Worm (Caenorhabditis elegans): Measurements from ENCODE around the gene fbxc-44.

DNA sequence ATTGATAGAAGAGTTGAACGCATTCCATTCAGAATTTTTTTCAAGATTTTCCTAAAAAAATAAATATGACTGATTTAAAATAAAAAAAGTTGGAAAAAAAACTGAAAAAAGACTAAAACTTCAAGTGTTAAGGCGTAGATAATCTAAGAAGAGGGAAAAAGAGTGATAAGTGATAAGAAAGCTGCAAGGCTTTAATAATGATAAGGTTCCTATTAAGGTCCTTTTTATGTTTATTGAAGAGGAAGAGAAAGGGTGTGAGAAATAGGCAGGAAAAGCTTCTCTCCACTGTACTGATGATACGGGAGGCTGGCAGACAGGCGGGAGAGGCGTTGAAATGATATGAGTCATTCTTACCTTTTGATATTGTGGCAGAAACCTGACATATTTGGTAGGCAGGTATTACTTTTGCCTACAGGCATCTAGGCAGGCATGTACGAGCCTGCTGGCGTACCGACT is 33.8 kb downstream of the fbxc-44 start, which contains the start of gene mth-1:
- no peak for TF ChIP-seq pqm-1 (tag; optimal IDR thresholded peaks at IDR 0.05)
- TF ChIP-seq skn-1 (tag; optimal IDR thresholded peaks at IDR 0.05) = no peak
- TF ChIP-seq ceh-90 (tag; optimal IDR thresholded peaks at IDR 0.05) = no peak
- no peak for TF ChIP-seq unc-98 (GFP tag; IDR thresholded peaks at IDR 0.05)
- TF ChIP-seq aly-2 (tag; optimal IDR thresholded peaks at IDR 0.05) = no peak
- TF ChIP-seq C34B4.2 (tag; optimal IDR thresholded peaks at IDR 0.05) = no peak
- TF ChIP-seq elt-2 (tag; optimal IDR thresholded peaks at IDR 0.05) = peak; percentile 97
- TF ChIP-seq rnt-1 (tag; optimal IDR thresholded peaks at IDR 0.05) = no peak
- TF ChIP-seq hlh-4 (tag; optimal IDR thresholded peaks at IDR 0.05) = no peak
- no peak for TF ChIP-seq elt-3 (tag; optimal IDR thresholded peaks at IDR 0.05)
